Worm (Caenorhabditis elegans) whole organism, L2 larva: ENCODE data around the gene W01B6.8.

Experiments
- C34F6.9 ChIP-seq: fragments of 150-350 bp; optimal IDR thresholded peaks from 2 replicates; lab custom pipeline; 2014; ENCODE audit warnings: missing biosample characterization, missing genetic modification characterization
- F13H6.1 ChIP-seq: sonication (generic microtip); optimal IDR thresholded peaks from 2 replicates; lab custom pipeline; 2016; ENCODE audit warnings: missing genetic modification characterization, missing compliant biosample characterization
- R02D3.7 ChIP-seq: fragments of 150-350 bp; optimal IDR thresholded peaks from 2 replicates; lab custom pipeline; 2014; ENCODE audit warnings: missing biosample characterization, missing genetic modification characterization
- ZK546.5 ChIP-seq: sonication (generic microtip); optimal IDR thresholded peaks from 2 replicates; lab custom pipeline; 2017; ENCODE audit warnings: missing biosample characterization, missing genetic modification characterization
- alr-1 ChIP-seq: fragments of 150-350 bp; optimal IDR thresholded peaks from 2 replicates; lab custom pipeline; 2014; ENCODE audit warnings: missing biosample characterization, missing genetic modification characterization
- aly-2 ChIP-seq: fragments of 150-350 bp; optimal IDR thresholded peaks from 2 replicates; lab custom pipeline; 2014; ENCODE audit warnings: missing biosample characterization, missing genetic modification characterization
- ama-1 ChIP-seq: fragments of 150-350 bp; optimal IDR thresholded peaks from 2 replicates; lab custom pipeline; 2018; ENCODE audit warnings: inconsistent platforms
- blmp-1 ChIP-seq: sonication (generic microtip); optimal IDR thresholded peaks from 2 replicates; lab custom pipeline; 2017; ENCODE audit warnings: missing genetic modification characterization, mild to moderate bottlenecking, missing compliant biosample characterization, antibody characterized with exemption, moderate library complexity; ENCODE audit not compliant: insufficient read depth
- ceh-16 ChIP-seq: fragments of 150-350 bp; optimal IDR thresholded peaks from 2 replicates; lab custom pipeline; 2014; ENCODE audit warnings: missing biosample characterization, missing genetic modification characterization
- ceh-82 ChIP-seq: fragments of 150-350 bp; optimal IDR thresholded peaks from 2 replicates; lab custom pipeline; 2014; ENCODE audit warnings: missing biosample characterization, missing genetic modification characterization
- egl-27 ChIP-seq: sonication (generic microtip); optimal IDR thresholded peaks from 3 replicates; lab custom pipeline; 2017; ENCODE audit warnings: missing biosample characterization, missing genetic modification reagents, missing genetic modification characterization
- elt-1 ChIP-seq: fragments of 150-350 bp; optimal IDR thresholded peaks from 2 replicates; lab custom pipeline; 2014; ENCODE audit warnings: missing biosample characterization, missing genetic modification characterization
- elt-3 ChIP-seq: sonication (generic microtip); optimal IDR thresholded peaks from 2 replicates; lab custom pipeline; 2017; ENCODE audit warnings: missing biosample characterization, missing genetic modification characterization
- lin-13 ChIP-seq: fragments of 150-350 bp; optimal IDR thresholded peaks from 2 replicates; lab custom pipeline; 2014; ENCODE audit warnings: missing biosample characterization, missing genetic modification reagents, missing genetic modification characterization
- lin-39 ChIP-seq: fragments of 150-350 bp; optimal IDR thresholded peaks from 2 replicates; lab custom pipeline; 2014; ENCODE audit warnings: missing biosample characterization, missing genetic modification reagents, missing genetic modification characterization
- lsy-2 ChIP-seq, 2 experiments: fragments of 150-350 bp in 1 of 2; sonication (generic microtip) in 1 of 2; optimal IDR thresholded peaks; 2 replicates each; lab custom pipeline; 2014 to 2017; ENCODE audit warnings: missing biosample characterization in 2 of 2, missing genetic modification characterization in 2 of 2
- mab-5 ChIP-seq: fragments of 150-350 bp; optimal IDR thresholded peaks from 2 replicates; lab custom pipeline; 2014; ENCODE audit warnings: missing biosample characterization, missing genetic modification characterization
- nhr-10 ChIP-seq: sonication (generic microtip); optimal IDR thresholded peaks from 2 replicates; lab custom pipeline; 2017; ENCODE audit warnings: missing biosample characterization, missing genetic modification characterization
- nhr-11 ChIP-seq: fragments of 150-350 bp; optimal IDR thresholded peaks from 2 replicates; lab custom pipeline; 2014; ENCODE audit warnings: missing biosample characterization, missing genetic modification characterization
- nhr-129 ChIP-seq: fragments of 150-350 bp; optimal IDR thresholded peaks from 2 replicates; lab custom pipeline; 2014; ENCODE audit warnings: missing biosample characterization, missing genetic modification characterization
- nhr-21 ChIP-seq: fragments of 150-350 bp; optimal IDR thresholded peaks from 2 replicates; lab custom pipeline; 2014; ENCODE audit warnings: missing biosample characterization, missing genetic modification characterization
- nhr-23 ChIP-seq: fragments of 150-350 bp; optimal IDR thresholded peaks from 2 replicates; lab custom pipeline; 2014; ENCODE audit warnings: missing biosample characterization, missing genetic modification reagents, missing genetic modification characterization
- nhr-237 ChIP-seq: fragments of 150-350 bp; optimal IDR thresholded peaks from 2 replicates; lab custom pipeline; 2014; ENCODE audit warnings: missing biosample characterization, missing genetic modification characterization
- nhr-25 ChIP-seq: fragments of 150-350 bp; sonication (generic microtip); optimal IDR thresholded peaks from 3 replicates; lab custom pipeline; 2014; ENCODE audit warnings: missing biosample characterization, missing genetic modification characterization
- nhr-6 ChIP-seq: fragments of 150-350 bp; optimal IDR thresholded peaks from 2 replicates; lab custom pipeline; 2014; ENCODE audit warnings: missing biosample characterization, missing genetic modification characterization
- nhr-77 ChIP-seq: fragments of 150-350 bp; optimal IDR thresholded peaks from 2 replicates; lab custom pipeline; 2014; ENCODE audit warnings: missing biosample characterization, missing genetic modification characterization
- peb-1 ChIP-seq: fragments of 150-350 bp; optimal IDR thresholded peaks from 2 replicates; lab custom pipeline; 2014; ENCODE audit warnings: missing biosample characterization, missing genetic modification characterization
- sem-4 ChIP-seq: fragments of 150-350 bp; optimal IDR thresholded peaks from 2 replicates; lab custom pipeline; 2014; ENCODE audit warnings: missing biosample characterization, missing genetic modification reagents, missing genetic modification characterization
- skn-1 ChIP-seq: sonication (generic microtip); optimal IDR thresholded peaks from 2 replicates; lab custom pipeline; 2017; ENCODE audit warnings: missing biosample characterization, missing genetic modification characterization
- sma-9 ChIP-seq, 2 experiments: fragments of 150-350 bp in 1 of 2; sonication (generic microtip) in 1 of 2; optimal IDR thresholded peaks; 2 replicates each; lab custom pipeline; 2014 to 2016; ENCODE audit warnings: missing genetic modification characterization in 2 of 2, mild to moderate bottlenecking in 1 of 2, missing biosample characterization in 1 of 2, missing compliant biosample characterization in 1 of 2, missing genetic modification reagents in 1 of 2, moderate library complexity in 1 of 2
- snpc-4 ChIP-seq: fragments of 150-350 bp; optimal IDR thresholded peaks from 2 replicates; lab custom pipeline; 2014; ENCODE audit warnings: missing biosample characterization, missing genetic modification characterization
- unc-39 ChIP-seq: fragments of 150-350 bp; optimal IDR thresholded peaks from 2 replicates; lab custom pipeline; 2014; ENCODE audit warnings: missing biosample characterization, missing genetic modification characterization
- zag-1 ChIP-seq: fragments of 150-350 bp; optimal IDR thresholded peaks from 2 replicates; lab custom pipeline; 2014; ENCODE audit warnings: missing biosample characterization, missing genetic modification characterization
- ztf-11 ChIP-seq: sonication (generic microtip); optimal IDR thresholded peaks from 2 replicates; lab custom pipeline; 2017; ENCODE audit warnings: missing biosample characterization, missing genetic modification characterization
- ztf-4 ChIP-seq: fragments of 150-350 bp; optimal IDR thresholded peaks from 2 replicates; lab custom pipeline; 2014; ENCODE audit warnings: missing biosample characterization, missing genetic modification characterization

The W01B6.8 gene

DNA sequence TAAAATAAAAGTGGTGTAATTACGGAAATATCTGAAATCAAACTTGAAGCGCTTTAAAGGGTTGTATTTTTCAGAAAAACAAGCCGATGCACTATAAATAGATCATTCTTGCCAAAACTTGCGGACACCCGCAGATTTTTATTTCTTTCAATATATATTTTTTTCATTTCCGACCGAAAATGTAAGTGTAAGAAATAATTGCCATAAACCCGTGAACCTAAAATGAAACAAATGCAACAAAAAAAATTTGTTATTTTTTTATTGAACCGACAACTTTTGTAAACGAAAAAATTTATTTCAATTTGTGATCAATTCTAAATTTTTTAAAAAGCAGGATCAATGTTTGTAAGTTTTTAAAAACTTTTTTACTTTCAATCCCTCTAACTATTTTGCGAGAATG lies 3.4 kb downstream of the W01B6.8 start, which contains the start of gene W01B6.6:
Gene W01B6.6 (plus strand): TSS at position 301 of the 400 bp plus-strand sequence.
- TF ChIP-seq nhr-77 (tag; lab: Kevin White, UChicago), result no peak
- TF ChIP-seq snpc-4 (tag; lab: Kevin White, UChicago), result no peak
- TF ChIP-seq sma-9 (GFP tag; optimal IDR thresholded peaks at IDR 0.05; lab: Kevin White, UChicago), result no peak
- TF ChIP-seq sma-9 (tag; optimal IDR thresholded peaks at IDR 0.05; lab: Kevin White, UChicago), result no peak
- no peak for TF ChIP-seq ZK546.5 (tag; lab: Kevin White, UChicago)
- TF ChIP-seq nhr-11 (tag; lab: Kevin White, UChicago), result no peak
- TF ChIP-seq elt-3 (tag; lab: Kevin White, UChicago), result no peak
- TF ChIP-seq F13H6.1 (tag; lab: Kevin White, UChicago), result no peak
- TF ChIP-seq nhr-10, result no peak
- TF ChIP-seq nhr-21 (tag; lab: Kevin White, UChicago), result no peak
- no peak for TF ChIP-seq lin-39
- no peak for TF ChIP-seq nhr-129 (tag; lab: Kevin White, UChicago)

DNA sequence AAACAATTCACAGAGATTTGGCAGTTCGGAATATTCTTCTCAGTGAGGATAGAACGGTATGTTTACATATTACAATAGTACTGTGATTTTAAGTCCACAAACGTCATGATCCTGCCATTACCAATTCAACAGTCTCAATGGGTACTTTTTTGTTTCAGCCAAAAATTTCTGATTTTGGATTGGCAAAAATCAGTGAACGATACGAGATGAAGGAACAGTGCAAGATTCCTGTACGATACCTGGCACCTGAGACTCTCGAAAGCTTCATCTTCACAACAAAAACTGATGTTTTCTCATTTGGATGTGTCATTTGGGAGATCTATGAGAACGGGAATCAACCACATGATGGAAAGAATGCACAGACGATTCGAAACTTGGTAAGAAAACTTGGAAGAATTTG lies 6.2 kb downstream of the W01B6.8 start:
- TF ChIP-seq egl-27 (tag; lab: Kevin White, UChicago) (no peak), skn-1 (no peak)

DNA sequence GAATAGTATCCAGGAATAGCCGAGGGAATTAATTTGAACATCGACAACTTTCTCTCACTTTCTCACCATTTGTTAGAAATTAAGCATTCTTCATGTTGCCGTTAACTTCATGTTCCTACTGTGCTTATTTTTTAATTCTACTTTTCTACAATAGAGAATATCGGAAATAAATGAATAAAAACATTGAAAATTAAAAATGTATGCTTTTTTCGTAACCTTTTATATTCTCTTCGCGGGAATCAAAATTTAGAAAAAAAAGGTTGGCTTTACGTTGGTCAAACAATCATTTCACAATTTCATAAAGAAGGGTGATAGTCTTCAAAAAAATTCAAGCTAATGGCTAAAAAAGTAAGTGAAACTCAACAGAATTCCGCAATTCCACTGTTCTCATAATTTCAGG lies 8.3 kb downstream of the W01B6.8 start, which contains the start of gene W01B6.5:
Gene W01B6.5 (plus strand): TSS at position 301 of the 400 bp plus-strand sequence.
- TF ChIP-seq nhr-23 (tag; lab: Kevin White, UChicago), result no peak
- no peak for TF ChIP-seq nhr-77 (tag; lab: Kevin White, UChicago)
- TF ChIP-seq alr-1 (tag; lab: Kevin White, UChicago), result no peak
- TF ChIP-seq sem-4, result no peak
- no peak for TF ChIP-seq ama-1 (lab: Kevin White, UChicago)
- TF ChIP-seq aly-2, result no peak
- TF ChIP-seq ztf-11 (tag; lab: Kevin White, UChicago), result no peak
- no peak for TF ChIP-seq elt-1
- TF ChIP-seq ceh-16 (tag; lab: Kevin White, UChicago), result no peak
- TF ChIP-seq nhr-129 (tag; lab: Kevin White, UChicago), result no peak
- no peak for TF ChIP-seq ceh-82 (tag; lab: Kevin White, UChicago)
- TF ChIP-seq nhr-25, result no peak
- TF ChIP-seq lin-13 (GFP tag; lab: Kevin White, UChicago), result no peak
- no peak for TF ChIP-seq unc-39 (tag; lab: Kevin White, UChicago)
- no peak for TF ChIP-seq ztf-4 (tag; lab: Kevin White, UChicago)
- no peak for TF ChIP-seq peb-1 (tag; lab: Kevin White, UChicago)

DNA sequence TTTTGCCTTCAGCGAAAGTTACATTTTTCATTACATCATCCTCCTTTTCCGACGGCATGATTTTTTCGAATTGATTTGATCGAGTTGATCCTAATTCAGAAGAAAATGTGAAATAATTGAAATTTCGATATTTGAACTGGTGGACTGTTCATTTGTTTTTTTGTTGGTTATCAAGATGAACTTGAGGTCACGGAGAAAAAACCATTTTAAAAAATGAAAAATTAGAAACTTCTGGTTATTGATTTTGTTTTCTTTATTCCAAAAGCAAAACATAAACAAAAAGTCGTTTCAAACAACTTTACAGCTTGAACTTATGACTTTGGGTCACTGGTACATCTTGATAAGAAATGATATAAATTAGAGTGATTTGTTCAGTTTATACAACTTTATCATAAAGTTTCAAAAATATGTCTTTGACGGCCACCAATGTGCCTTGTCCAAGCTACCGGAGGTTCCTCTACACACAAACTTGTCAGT lies 9.1 kb downstream of the W01B6.8 start, which contains the start of the genes ttbk-4 and W01B6.4:
Gene ttbk-4 (minus strand): TSS at position 101 of the 477 bp plus-strand sequence.
Gene W01B6.4 (plus strand): TSS at position 427 of the 477 bp plus-strand sequence.
- TF ChIP-seq ama-1 (lab: Kevin White, UChicago), result no peak
- TF ChIP-seq ceh-16 (tag; lab: Kevin White, UChicago), result no peak
- no peak for TF ChIP-seq zag-1 (tag; lab: Kevin White, UChicago)
- no peak for TF ChIP-seq nhr-21 (tag; lab: Kevin White, UChicago)
- no peak for TF ChIP-seq lin-39
- no peak for TF ChIP-seq nhr-129 (tag; lab: Kevin White, UChicago)
- no peak for TF ChIP-seq R02D3.7 (tag; lab: Kevin White, UChicago)
- TF ChIP-seq nhr-77 (tag; lab: Kevin White, UChicago), result no peak
- no peak for TF ChIP-seq lsy-2 (tag; optimal IDR thresholded peaks at IDR 0.05; lab: Kevin White, UChicago)
- TF ChIP-seq mab-5 (tag; lab: Kevin White, UChicago), result no peak
- TF ChIP-seq nhr-6 (tag; lab: Kevin White, UChicago), result no peak
- TF ChIP-seq nhr-11 (tag; lab: Kevin White, UChicago), result no peak
- no peak for TF ChIP-seq nhr-237
- no peak for TF ChIP-seq ztf-4 (tag; lab: Kevin White, UChicago)
- no peak for TF ChIP-seq blmp-1 (tag; lab: Kevin White, UChicago)
- no peak for TF ChIP-seq sem-4
- TF ChIP-seq C34F6.9 (tag; lab: Kevin White, UChicago), result no peak

DNA sequence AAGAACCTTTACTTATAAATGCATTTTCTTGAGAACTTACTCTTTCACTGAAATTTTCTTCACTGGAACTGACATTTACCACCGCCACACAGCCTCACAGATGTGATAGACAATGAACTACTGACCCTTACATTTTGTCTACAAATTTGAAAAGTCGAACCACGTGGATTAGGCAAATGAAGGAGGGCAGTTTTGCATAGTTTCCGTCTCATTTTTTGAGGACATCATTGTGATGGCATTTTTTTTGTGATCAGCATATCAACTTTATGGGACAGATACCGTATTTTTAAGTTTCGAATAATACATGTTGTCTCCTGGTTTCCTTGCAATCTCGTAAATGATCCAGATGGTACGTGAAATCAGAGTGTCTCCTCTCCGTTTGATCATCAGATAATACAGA lies 11.6 kb downstream of the W01B6.8 start, which contains the start of gene W01B6.3:
Gene W01B6.3 (minus strand): TSS at position 101 of the 400 bp plus-strand sequence.
- TF ChIP-seq lsy-2 (tag; optimal IDR thresholded peaks at IDR 0.05; lab: Kevin White, UChicago) (no peak), nhr-129 (tag; lab: Kevin White, UChicago) (no peak), nhr-237 (no peak)
